Fruit fly (Drosophila melanogaster): ENCODE data around the gene Mur18B.

Mur18B gene

dm6 chrX:19229855-19230433 is 16.9 kb downstream of the Mur18B start:
- TF ChIP-seq CG17801 (GFP tag; optimal IDR thresholded peaks at IDR 0.05; ENCODE audit: partially characterized antibody): no peak

dm6 chrX:19238613-19239012 is 25.6 kb downstream of the Mur18B start:
- TF ChIP-seq CG17801 (GFP tag; optimal IDR thresholded peaks at IDR 0.05; ENCODE audit: partially characterized antibody): no peak

- no peak for TF ChIP-seq CG17801 (GFP tag; optimal IDR thresholded peaks at IDR 0.05; ENCODE audit: partially characterized antibody)
Measured at dm6 chrX:19239365-19239764, 26.3 kb downstream of the Mur18B start.

- TF ChIP-seq CG17801 (GFP tag; optimal IDR thresholded peaks at IDR 0.05; ENCODE audit: partially characterized antibody): no peak
Measured at dm6 chrX:19240230-19240839, 27.3 kb downstream of the Mur18B start.

dm6 chrX:19241790-19242373 is 28.8 kb downstream of the Mur18B start, which contains the start of gene CG14196:
TSS of gene CG14196 (minus strand) at chrX:19241840.
- TF ChIP-seq CG17801 (GFP tag; optimal IDR thresholded peaks at IDR 0.05; ENCODE audit: partially characterized antibody): no peak

dm6 chrX:19243379-19243834 is 30.4 kb downstream of the Mur18B start, which contains the start of gene CG7889:
TSS of gene CG7889 (plus strand) at chrX:19243631.
- TF ChIP-seq CG17801 (GFP tag; optimal IDR thresholded peaks at IDR 0.05; ENCODE audit: partially characterized antibody): no peak

dm6 chrX:19247200-19248052 is 34.4 kb downstream of the Mur18B start, which contains the start of gene CG7992:
TSS of gene CG7992 (minus strand) at chrX:19247250.
- no peak for TF ChIP-seq CG17801 (GFP tag; optimal IDR thresholded peaks at IDR 0.05; ENCODE audit: partially characterized antibody)

dm6 chrX:19248426-19249217 is 35.6 kb downstream of the Mur18B start, which contains the start of gene Hs3st-B:
TSS of gene Hs3st-B (plus strand) at chrX:19248639.
- TF ChIP-seq CG17801 (GFP tag; optimal IDR thresholded peaks at IDR 0.05; ENCODE audit: partially characterized antibody): no peak

- TF ChIP-seq CG17801 (GFP tag; optimal IDR thresholded peaks at IDR 0.05; ENCODE audit: partially characterized antibody): no peak
Measured at dm6 chrX:19249339-19249738, 36.3 kb downstream of the Mur18B start.

- TF ChIP-seq CG17801 (GFP tag; optimal IDR thresholded peaks at IDR 0.05; ENCODE audit: partially characterized antibody): no peak
Measured at dm6 chrX:19250151-19250550, 37.1 kb downstream of the Mur18B start.

- TF ChIP-seq CG17801 (GFP tag; optimal IDR thresholded peaks at IDR 0.05; ENCODE audit: partially characterized antibody): no peak
Measured at dm6 chrX:19259802-19260695, 47.0 kb downstream of the Mur18B start.

- TF ChIP-seq CG17801 (GFP tag; optimal IDR thresholded peaks at IDR 0.05; ENCODE audit: partially characterized antibody): no peak
Measured at dm6 chrX:19260696-19260989, 47.6 kb downstream of the Mur18B start.

dm6 chrX:19261071-19261470 is 48.0 kb downstream of the Mur18B start, which contains the start of gene rictor:
TSS of gene rictor (minus strand) at chrX:19261240.
- TF ChIP-seq CG17801 (GFP tag; optimal IDR thresholded peaks at IDR 0.05; ENCODE audit: partially characterized antibody): no peak

Measured in ovary, adult (tissue).